Worm (Caenorhabditis elegans): Measurements from ENCODE around the gene amdh-1.

ce11 chrIII:6236649-6237048 lies 15.0 kb upstream of the amdh-1 start, which contains the start of gene T12A2.21:
- TF ChIP-seq daf-12 (tag; optimal IDR thresholded peaks at IDR 0.05) (no peak), elt-3 (tag; optimal IDR thresholded peaks at IDR 0.05) (no peak), fkh-10 (GFP tag; optimal IDR thresholded peaks at IDR 0.05) (no peak), ztf-11 (tag; optimal IDR thresholded peaks at IDR 0.05) (no peak), nhr-76 (tag; optimal IDR thresholded peaks at IDR 0.05) (no peak), lsy-12 (tag; optimal IDR thresholded peaks at IDR 0.05) (no peak), ztf-4 (tag; optimal IDR thresholded peaks at IDR 0.05) (no peak), pqm-1 (tag; optimal IDR thresholded peaks at IDR 0.05) (no peak), ama-1 (optimal IDR thresholded peaks at IDR 0.05) (no peak), elt-2 (tag; optimal IDR thresholded peaks at IDR 0.05) (no peak), nhr-77 (tag; optimal IDR thresholded peaks at IDR 0.05) (no peak), nhr-237 (tag; optimal IDR thresholded peaks at IDR 0.05) (no peak), nhr-11 (tag; optimal IDR thresholded peaks at IDR 0.05) (no peak)
